Worm (Caenorhabditis elegans): ENCODE measurements around the gene irk-3.

Gene irk-3

ce11 chrX:14340381-14340780 is 29.8 kb downstream of the irk-3 start, which contains the start of gene sel-7:
TSS of gene sel-7 (minus strand) at chrX:14340481.
- TF ChIP-seq dao-5 (tag; optimal IDR thresholded peaks at IDR 0.05), result no peak

- TF ChIP-seq W03F9.2 (tag; optimal IDR thresholded peaks at IDR 0.05), result no peak
- no peak for TF ChIP-seq dao-5 (tag; optimal IDR thresholded peaks at IDR 0.05)
- no peak for TF ChIP-seq him-1 (tag; optimal IDR thresholded peaks at IDR 0.05)
Observed at ce11 chrX:14339723-14340122, 30.5 kb downstream of the irk-3 start.

- TF ChIP-seq him-1 (tag; optimal IDR thresholded peaks at IDR 0.05), result no peak
- no peak for TF ChIP-seq W03F9.2 (tag; optimal IDR thresholded peaks at IDR 0.05)
- no peak for TF ChIP-seq dao-5 (tag; optimal IDR thresholded peaks at IDR 0.05)
Observed at ce11 chrX:14338896-14339295, 31.3 kb downstream of the irk-3 start.

ce11 chrX:14335621-14336020 is 34.6 kb downstream of the irk-3 start:
- TF ChIP-seq W03F9.2 (tag; optimal IDR thresholded peaks at IDR 0.05) (no peak), dao-5 (tag; optimal IDR thresholded peaks at IDR 0.05) (no peak), him-1 (tag; optimal IDR thresholded peaks at IDR 0.05) (no peak)

- TF ChIP-seq him-1 (tag; optimal IDR thresholded peaks at IDR 0.05), result no peak
- no peak for TF ChIP-seq W03F9.2 (tag; optimal IDR thresholded peaks at IDR 0.05)
- TF ChIP-seq dao-5 (tag; optimal IDR thresholded peaks at IDR 0.05), result no peak
Observed at ce11 chrX:14335220-14335619, 35.0 kb downstream of the irk-3 start, which contains the start of gene K04G11.1. TSS of gene K04G11.1 (plus strand) at chrX:14335520.

ce11 chrX:14334151-14334550 is 36.1 kb downstream of the irk-3 start:
- TF ChIP-seq him-1 (tag; optimal IDR thresholded peaks at IDR 0.05) (no peak), W03F9.2 (tag; optimal IDR thresholded peaks at IDR 0.05) (no peak), dao-5 (tag; optimal IDR thresholded peaks at IDR 0.05) (no peak)

- TF ChIP-seq him-1 (tag; optimal IDR thresholded peaks at IDR 0.05), result no peak
- no peak for TF ChIP-seq dao-5 (tag; optimal IDR thresholded peaks at IDR 0.05)
- no peak for TF ChIP-seq W03F9.2 (tag; optimal IDR thresholded peaks at IDR 0.05)
Observed at ce11 chrX:14329348-14329747, 40.9 kb downstream of the irk-3 start.

- TF ChIP-seq him-1 (tag; optimal IDR thresholded peaks at IDR 0.05) (no peak), dao-5 (tag; optimal IDR thresholded peaks at IDR 0.05) (no peak), W03F9.2 (tag; optimal IDR thresholded peaks at IDR 0.05) (no peak)
Observed at ce11 chrX:14327398-14327797, 42.8 kb downstream of the irk-3 start, which contains the start of gene C11H1.7. TSS of gene C11H1.7 (plus strand) at chrX:14327409.

- TF ChIP-seq W03F9.2 (tag; optimal IDR thresholded peaks at IDR 0.05) (no peak), him-1 (tag; optimal IDR thresholded peaks at IDR 0.05) (no peak), dao-5 (tag; optimal IDR thresholded peaks at IDR 0.05) (no peak)
Observed at ce11 chrX:14326578-14326977, 43.6 kb downstream of the irk-3 start.

- TF ChIP-seq dao-5 (tag; optimal IDR thresholded peaks at IDR 0.05) (no peak), him-1 (tag; optimal IDR thresholded peaks at IDR 0.05) (no peak), W03F9.2 (tag; optimal IDR thresholded peaks at IDR 0.05) (no peak)
Observed at ce11 chrX:14324289-14324688, 45.9 kb downstream of the irk-3 start.

- TF ChIP-seq W03F9.2 (tag; optimal IDR thresholded peaks at IDR 0.05), result no peak
- no peak for TF ChIP-seq dao-5 (tag; optimal IDR thresholded peaks at IDR 0.05)
- no peak for TF ChIP-seq him-1 (tag; optimal IDR thresholded peaks at IDR 0.05)
Observed at ce11 chrX:14322793-14323192, 47.4 kb downstream of the irk-3 start.

ce11 chrX:14320298-14320697 is 49.9 kb downstream of the irk-3 start, which contains the start of gene C11H1.9:
TSS of gene C11H1.9 (minus strand) at chrX:14320398.
- TF ChIP-seq dao-5 (tag; optimal IDR thresholded peaks at IDR 0.05) (no peak), W03F9.2 (tag; optimal IDR thresholded peaks at IDR 0.05) (no peak), him-1 (tag; optimal IDR thresholded peaks at IDR 0.05) (no peak)

ce11 chrX:14316132-14316531 is 54.1 kb downstream of the irk-3 start:
- TF ChIP-seq W03F9.2 (tag; optimal IDR thresholded peaks at IDR 0.05) (no peak), him-1 (tag; optimal IDR thresholded peaks at IDR 0.05) (no peak), dao-5 (tag; optimal IDR thresholded peaks at IDR 0.05) (no peak)

- TF ChIP-seq him-1 (tag; optimal IDR thresholded peaks at IDR 0.05), result no peak
- TF ChIP-seq dao-5 (tag; optimal IDR thresholded peaks at IDR 0.05), result no peak
- no peak for TF ChIP-seq W03F9.2 (tag; optimal IDR thresholded peaks at IDR 0.05)
Observed at ce11 chrX:14313627-14314026, 56.6 kb downstream of the irk-3 start, which contains the start of gene prx-1. TSS of gene prx-1 (plus strand) at chrX:14313927.

ce11 chrX:14312416-14312815 is 57.8 kb downstream of the irk-3 start:
- no peak for TF ChIP-seq him-1 (tag; optimal IDR thresholded peaks at IDR 0.05)
- no peak for TF ChIP-seq dao-5 (tag; optimal IDR thresholded peaks at IDR 0.05)
- TF ChIP-seq W03F9.2 (tag; optimal IDR thresholded peaks at IDR 0.05), result peak; percentile 10

Measured in whole organism, L4/young adult.